Worm (Caenorhabditis elegans) whole organism, dauer: ENCODE data around the gene F34D10.3.

ENCODE experiments used
- unc-62 ChIP-seq: sonication (generic microtip); optimal IDR thresholded peaks from 2 replicates; lab custom pipeline; 2017; ENCODE audit warnings: missing biosample characterization, missing genetic modification reagents, missing genetic modification characterization

F34D10.3 gene

ce11 chrIII:3734007-3734406, at the start of gene F34D10.3:
TSS of gene F34D10.3 (plus strand) at chrIII:3734255.
- no peak for TF ChIP-seq unc-62

- TF ChIP-seq unc-62 = no peak
Observed at ce11 chrIII:3692516-3692915, 41.5 kb upstream of the F34D10.3 start.

- TF ChIP-seq unc-62 = no peak
Observed at ce11 chrIII:3694572-3694971, 39.5 kb upstream of the F34D10.3 start, which contains the start of gene npr-15. TSS of gene npr-15 (minus strand) at chrIII:3694672.

ce11 chrIII:3698366-3698765, 35.7 kb upstream of the F34D10.3 start:
- TF ChIP-seq unc-62 = no peak

- TF ChIP-seq unc-62 = no peak
Observed at ce11 chrIII:3699275-3699674, 34.8 kb upstream of the F34D10.3 start, which contains the start of gene cyn-9. TSS of gene cyn-9 (minus strand) at chrIII:3699640.

- TF ChIP-seq unc-62 = no peak
Observed at ce11 chrIII:3701411-3702310, 32.4 kb upstream of the F34D10.3 start, which contains the start of the genes pdi-1 and C14B1.2. TSS of gene pdi-1 (minus strand) at chrIII:3701461. TSS of gene C14B1.2 (plus strand) at chrIII:3702260.

ce11 chrIII:3703397-3703796, 30.7 kb upstream of the F34D10.3 start, which contains the start of gene C14B1.3:
TSS of gene C14B1.3 (plus strand) at chrIII:3703564.
- no peak for TF ChIP-seq unc-62

ce11 chrIII:3704967-3705366, 29.1 kb upstream of the F34D10.3 start, which contains the start of gene wdr-5.1:
TSS of gene wdr-5.1 (plus strand) at chrIII:3705285.
- no peak for TF ChIP-seq unc-62

ce11 chrIII:3706586-3706985, 27.5 kb upstream of the F34D10.3 start, which contains the start of gene dph-1:
TSS of gene dph-1 (plus strand) at chrIII:3706886.
- TF ChIP-seq unc-62 = no peak

ce11 chrIII:3709030-3709429, 25.0 kb upstream of the F34D10.3 start, which contains the start of gene alkb-8:
TSS of gene alkb-8 (plus strand) at chrIII:3709330.
- no peak for TF ChIP-seq unc-62

- no peak for TF ChIP-seq unc-62
Observed at ce11 chrIII:3713163-3713562, 20.9 kb upstream of the F34D10.3 start, which contains the start of gene nrde-1. TSS of gene nrde-1 (plus strand) at chrIII:3713463.

ce11 chrIII:3716073-3716659, 17.9 kb upstream of the F34D10.3 start:
- TF ChIP-seq unc-62 = no peak

ce11 chrIII:3719564-3719963, 14.5 kb upstream of the F34D10.3 start, which contains the start of gene C14B1.8:
TSS of gene C14B1.8 (minus strand) at chrIII:3719680.
- no peak for TF ChIP-seq unc-62

ce11 chrIII:3723726-3724125, 10.3 kb upstream of the F34D10.3 start:
- TF ChIP-seq unc-62 = no peak

- TF ChIP-seq unc-62 = no peak
Observed at ce11 chrIII:3724880-3725279, 9.2 kb upstream of the F34D10.3 start, which contains the start of gene C14B1.12. TSS of gene C14B1.12 (minus strand) at chrIII:3724980.

ce11 chrIII:3726443-3726842, 7.6 kb upstream of the F34D10.3 start, which contains the start of gene gldi-5:
TSS of gene gldi-5 (minus strand) at chrIII:3726500.
- no peak for TF ChIP-seq unc-62

- no peak for TF ChIP-seq unc-62
Observed at ce11 chrIII:3729520-3729919, 4.5 kb upstream of the F34D10.3 start, which contains the start of gene F34D10.9. TSS of gene F34D10.9 (minus strand) at chrIII:3729620.
